Worm (Caenorhabditis elegans) whole organism, L3 larva: ENCODE results near the gene lmp-1.

Source experiments
- aly-2 ChIP-seq: fragments of 150-350 bp; optimal IDR thresholded peaks from 2 replicates; lab custom pipeline; 2014; ENCODE audit warnings: missing biosample characterization, missing genetic modification characterization
- ama-1 ChIP-seq: fragments of 150-350 bp; optimal IDR thresholded peaks from 2 replicates; lab custom pipeline; 2018
- ceh-16 ChIP-seq: sonication (generic microtip); optimal IDR thresholded peaks from 2 replicates; lab custom pipeline; 2017; ENCODE audit warnings: missing biosample characterization, missing genetic modification characterization
- ceh-82 ChIP-seq: fragments of 150-350 bp; optimal IDR thresholded peaks from 2 replicates; lab custom pipeline; 2014; ENCODE audit warnings: missing biosample characterization, missing genetic modification characterization
- ceh-9 ChIP-seq: sonication (generic microtip); optimal IDR thresholded peaks from 2 replicates; lab custom pipeline; 2018; ENCODE audit warnings: missing biosample characterization, missing genetic modification characterization
- daf-12 ChIP-seq: fragments of 150-350 bp; optimal IDR thresholded peaks from 2 replicates; lab custom pipeline; 2014; ENCODE audit warnings: missing biosample characterization, missing genetic modification reagents, missing genetic modification characterization
- egl-27 ChIP-seq: sonication (generic microtip); optimal IDR thresholded peaks from 4 replicates; lab custom pipeline; 2017; ENCODE audit warnings: missing biosample characterization, missing genetic modification reagents, missing genetic modification characterization
- elt-1 ChIP-seq: fragments of 150-350 bp; optimal IDR thresholded peaks from 2 replicates; lab custom pipeline; 2014; ENCODE audit warnings: missing biosample characterization, missing genetic modification characterization
- elt-2 ChIP-seq: sonication (generic microtip); optimal IDR thresholded peaks from 2 replicates; lab custom pipeline; 2016; ENCODE audit warnings: missing genetic modification reagents, mild to moderate bottlenecking, missing genetic modification characterization, missing compliant biosample characterization
- elt-3 ChIP-seq, 3 experiments: fragments of 150-350 bp in 1 of 3; sonication (generic microtip) in 2 of 3; optimal IDR thresholded peaks; 2 replicates in 2 of 3; 4 replicates in 1 of 3; lab custom pipeline; 2014 to 2017; ENCODE audit warnings: missing biosample characterization in 3 of 3, missing genetic modification characterization in 3 of 3
- eor-1 ChIP-seq, 2 experiments: fragments of 150-350 bp; optimal IDR thresholded peaks; 2 replicates each; lab custom pipeline; 2014 to 2018; ENCODE audit warnings: missing biosample characterization in 2 of 2, missing genetic modification characterization in 2 of 2
- fkh-10 ChIP-seq: sonication (generic microtip); optimal IDR thresholded peaks from 2 replicates; lab custom pipeline; 2017; ENCODE audit warnings: missing biosample characterization, missing genetic modification reagents, missing genetic modification characterization
- fkh-2 ChIP-seq: fragments of 150-350 bp; optimal IDR thresholded peaks from 2 replicates; lab custom pipeline; 2014; ENCODE audit warnings: missing biosample characterization, missing genetic modification reagents, missing genetic modification characterization
- hmg-11 ChIP-seq: sonication (generic microtip); optimal IDR thresholded peaks from 2 replicates; lab custom pipeline; 2016; ENCODE audit warnings: missing genetic modification characterization, missing compliant biosample characterization
- lin-39 ChIP-seq: fragments of 150-350 bp; optimal IDR thresholded peaks from 2 replicates; lab custom pipeline; 2018; ENCODE audit warnings: missing biosample characterization, missing genetic modification reagents, missing genetic modification characterization
- lsy-12 ChIP-seq: sonication (generic microtip); optimal IDR thresholded peaks from 2 replicates; lab custom pipeline; 2016; ENCODE audit warnings: mild to moderate bottlenecking, missing genetic modification characterization, missing compliant biosample characterization
- mdl-1 ChIP-seq: fragments of 150-350 bp; optimal IDR thresholded peaks from 2 replicates; lab custom pipeline; 2014; ENCODE audit warnings: missing biosample characterization, missing genetic modification characterization
- nfya-1 ChIP-seq: sonication (generic microtip); optimal IDR thresholded peaks from 2 replicates; lab custom pipeline; 2017; ENCODE audit warnings: missing genetic modification characterization, mild to moderate bottlenecking, missing compliant biosample characterization, antibody characterized with exemption, moderate library complexity; ENCODE audit not compliant: insufficient read depth
- nhr-11 ChIP-seq: fragments of 150-350 bp; optimal IDR thresholded peaks from 2 replicates; lab custom pipeline; 2014; ENCODE audit warnings: missing biosample characterization, missing genetic modification characterization
- nhr-12 ChIP-seq: fragments of 150-350 bp; optimal IDR thresholded peaks from 2 replicates; lab custom pipeline; 2014; ENCODE audit warnings: missing biosample characterization, missing genetic modification characterization
- nhr-237 ChIP-seq: fragments of 150-350 bp; optimal IDR thresholded peaks from 2 replicates; lab custom pipeline; 2014; ENCODE audit warnings: missing biosample characterization, missing genetic modification characterization
- nhr-25 ChIP-seq: sonication (generic microtip); optimal IDR thresholded peaks from 2 replicates; lab custom pipeline; 2017; ENCODE audit warnings: missing biosample characterization, missing genetic modification characterization
- nhr-76 ChIP-seq: fragments of 150-350 bp; sonication (generic microtip); optimal IDR thresholded peaks from 5 replicates; lab custom pipeline; 2014; ENCODE audit warnings: missing biosample characterization, missing genetic modification characterization
- nhr-77 ChIP-seq: fragments of 150-350 bp; optimal IDR thresholded peaks from 2 replicates; lab custom pipeline; 2014; ENCODE audit warnings: missing biosample characterization, missing genetic modification characterization
- pha-4 ChIP-seq: fragments of 150-350 bp; optimal IDR thresholded peaks from 2 replicates; lab custom pipeline; 2014; ENCODE audit warnings: missing biosample characterization, missing genetic modification reagents, missing genetic modification characterization
- pqm-1 ChIP-seq: fragments of 150-350 bp; optimal IDR thresholded peaks from 2 replicates; lab custom pipeline; 2017; ENCODE audit warnings: missing biosample characterization, missing genetic modification characterization, inconsistent platforms
- sea-2 ChIP-seq: fragments of 150-350 bp; sonication (generic microtip); optimal IDR thresholded peaks from 4 replicates; lab custom pipeline; 2014; ENCODE audit warnings: missing biosample characterization, missing genetic modification reagents, missing genetic modification characterization
- snpc-4 ChIP-seq: fragments of 150-350 bp; optimal IDR thresholded peaks from 2 replicates; lab custom pipeline; 2014; ENCODE audit warnings: missing biosample characterization, missing genetic modification characterization
- tbx-2 ChIP-seq: sonication (generic microtip); optimal IDR thresholded peaks from 2 replicates; lab custom pipeline; 2016; ENCODE audit warnings: mild to moderate bottlenecking, missing genetic modification characterization, missing compliant biosample characterization
- unc-39 ChIP-seq: sonication (generic microtip); optimal IDR thresholded peaks from 4 replicates; lab custom pipeline; 2017; ENCODE audit warnings: missing biosample characterization, missing genetic modification characterization
- zag-1 ChIP-seq: fragments of 150-350 bp; optimal IDR thresholded peaks from 2 replicates; lab custom pipeline; 2014; ENCODE audit warnings: missing biosample characterization, missing genetic modification characterization
- ztf-11 ChIP-seq: fragments of 150-350 bp; optimal IDR thresholded peaks from 2 replicates; lab custom pipeline; 2014; ENCODE audit warnings: missing biosample characterization, missing genetic modification characterization

lmp-1 gene

ce11 chrX:6413583-6413982, 36.1 kb upstream of the lmp-1 start:
- TF ChIP-seq unc-39 (tag; lab: Kevin White, UChicago) (no peak), elt-1 (tag; lab: Kevin White, UChicago) (peak; percentile 11), lin-39 (tag; lab: Kevin White, UChicago) (peak; percentile 31)

- TF ChIP-seq ama-1 (lab: Kevin White, UChicago): no peak
- no peak for TF ChIP-seq nhr-25 (tag; lab: Kevin White, UChicago)
- no peak for TF ChIP-seq zag-1 (tag; lab: Kevin White, UChicago)
These were observed 35.1 kb upstream of the lmp-1 start, which contains the start of gene T22E5.1 for ce11 chrX:6412575-6412974. Gene T22E5.1 (plus strand): TSS chrX:6412875.

- TF ChIP-seq aly-2 (no peak), lin-39 (tag; lab: Kevin White, UChicago) (peak; percentile 33), fkh-10 (GFP tag; lab: Kevin White, UChicago) (no peak), nfya-1 (peak; percentile 15)
These were observed 32.8 kb upstream of the lmp-1 start, which contains the start of gene mup-2 for ce11 chrX:6410177-6410765. Gene mup-2 (minus strand): TSS chrX:6410227.

ce11 chrX:6408713-6409112, 31.2 kb upstream of the lmp-1 start:
- no peak for TF ChIP-seq mdl-1 (tag; lab: Kevin White, UChicago)

- TF ChIP-seq pqm-1 (tag; lab: Kevin White, UChicago): peak; percentile 33
- no peak for TF ChIP-seq hmg-11
- no peak for TF ChIP-seq nhr-11 (tag; lab: Kevin White, UChicago)
- peak; percentile 17 for TF ChIP-seq pha-4
- peak; percentile 74 for TF ChIP-seq elt-2 (tag; lab: Kevin White, UChicago)
These were observed 30.8 kb upstream of the lmp-1 start for ce11 chrX:6408286-6408685.

- TF ChIP-seq ama-1 (lab: Kevin White, UChicago) (no peak), unc-39 (tag; lab: Kevin White, UChicago) (no peak), eor-1 (tag; optimal IDR thresholded peaks at IDR 0.05; lab: Kevin White, UChicago) (no peak), ceh-16 (tag; lab: Kevin White, UChicago) (no peak), ceh-9 (no peak)
These were observed 30.3 kb upstream of the lmp-1 start for ce11 chrX:6407805-6408204.

- TF ChIP-seq zag-1 (tag; lab: Kevin White, UChicago): no peak
- TF ChIP-seq nhr-237 (tag; lab: Kevin White, UChicago): no peak
- no peak for TF ChIP-seq sea-2 (GFP tag; lab: Kevin White, UChicago)
- no peak for TF ChIP-seq nhr-77 (tag; lab: Kevin White, UChicago)
- TF ChIP-seq snpc-4 (tag; lab: Kevin White, UChicago): no peak
These were observed 28.4 kb upstream of the lmp-1 start for ce11 chrX:6405905-6406304.

- TF ChIP-seq ceh-82 (tag; lab: Kevin White, UChicago) (no peak), aly-2 (no peak), hmg-11 (no peak), tbx-2 (tag; lab: Kevin White, UChicago) (no peak), nhr-12 (tag; lab: Kevin White, UChicago) (no peak), zag-1 (tag; lab: Kevin White, UChicago) (no peak), eor-1 (tag; optimal IDR thresholded peaks at IDR 0.05; lab: Kevin White, UChicago) (no peak), fkh-2 (tag; lab: Kevin White, UChicago) (no peak), nhr-11 (tag; lab: Kevin White, UChicago) (no peak), ceh-16 (tag; lab: Kevin White, UChicago) (no peak), nhr-237 (tag; lab: Kevin White, UChicago) (no peak), daf-12 (tag; lab: Kevin White, UChicago) (no peak), nhr-76 (tag; lab: Kevin White, UChicago) (no peak), lsy-12 (tag; lab: Kevin White, UChicago) (no peak), egl-27 (tag; lab: Kevin White, UChicago) (no peak), pqm-1 (tag; lab: Kevin White, UChicago) (no peak), mdl-1 (tag; lab: Kevin White, UChicago) (no peak), ztf-11 (tag; lab: Kevin White, UChicago) (no peak), elt-3 (tag; optimal IDR thresholded peaks at IDR 0.05; lab: Kevin White, UChicago) (no peak)
These were observed 25.6 kb upstream of the lmp-1 start, which contains the start of gene glt-4 for ce11 chrX:6403122-6403521. Gene glt-4 (plus strand): TSS chrX:6403422.
